Fruit fly (Drosophila melanogaster): ENCODE measurements around the gene BNIP3.
"Not testable (repeated sequence)": the region's sequence is repeated elsewhere in the genome, so short reads cannot be mapped to it uniquely, and the experiment has no call there.

Gene BNIP3

DNA sequence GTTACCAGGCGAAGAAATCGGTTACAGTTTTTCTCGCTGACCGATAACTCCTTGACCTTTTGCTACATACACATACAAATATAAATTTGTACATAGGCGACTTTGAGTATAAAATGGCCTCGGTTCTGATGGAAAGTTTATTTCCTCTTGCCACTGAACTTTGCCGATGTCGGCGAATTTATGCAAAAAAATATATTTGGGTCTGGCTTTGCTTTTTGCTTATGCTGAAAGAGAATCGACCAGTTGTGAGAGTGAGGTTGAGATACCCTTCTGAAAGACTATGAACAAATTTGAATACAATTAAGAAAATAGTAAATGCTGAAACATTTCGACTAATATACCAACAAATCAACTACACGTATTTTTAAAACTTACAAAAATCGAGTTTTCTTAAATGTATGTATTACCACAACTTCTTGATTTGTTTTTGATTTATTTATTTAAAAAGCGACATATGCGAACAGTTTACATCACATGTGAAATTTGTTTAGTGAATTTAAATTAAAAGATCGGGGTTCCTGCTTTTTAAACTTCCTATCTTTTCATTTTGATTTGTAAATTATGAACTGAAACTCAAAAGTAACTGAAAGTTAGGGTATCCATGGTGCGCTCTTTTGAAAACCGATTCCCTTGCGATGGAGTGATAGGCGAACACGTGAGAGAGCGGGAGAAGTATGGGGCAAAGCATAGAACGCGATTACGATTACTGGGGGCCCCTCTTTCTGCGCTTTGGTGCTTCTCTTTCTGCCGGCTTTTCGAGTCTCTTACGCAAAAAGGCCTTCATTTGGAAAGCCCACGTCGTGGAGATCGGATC is 9.9 kb downstream of the BNIP3 start:
- TF ChIP-seq noc (tag; optimal IDR thresholded peaks at IDR 0.05) = peak; percentile 94

DNA sequence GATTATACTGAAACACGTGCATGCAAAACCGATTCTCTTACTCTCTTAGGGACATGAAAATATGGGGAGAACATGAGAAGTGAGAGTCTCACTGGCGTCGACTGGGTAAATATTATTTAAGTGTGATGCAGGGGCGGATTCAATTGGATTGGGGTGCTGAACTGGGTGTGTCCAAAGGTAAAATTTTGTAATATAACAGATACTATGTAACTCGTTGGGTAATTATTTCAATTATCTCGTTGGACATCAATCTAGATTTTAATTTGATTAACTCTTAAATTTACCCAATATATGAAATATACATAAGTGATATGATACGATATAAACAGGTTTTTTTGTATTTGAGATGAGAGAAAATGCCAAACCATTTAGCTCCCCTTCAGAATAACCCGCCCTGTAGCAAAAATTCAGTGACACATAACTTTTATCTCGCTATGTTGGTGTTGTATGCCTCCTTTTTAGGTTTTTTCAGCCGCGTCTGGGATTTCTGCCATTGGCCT is 11.0 kb downstream of the BNIP3 start:
- TF ChIP-seq noc (tag; optimal IDR thresholded peaks at IDR 0.05) = peak; percentile 99

DNA sequence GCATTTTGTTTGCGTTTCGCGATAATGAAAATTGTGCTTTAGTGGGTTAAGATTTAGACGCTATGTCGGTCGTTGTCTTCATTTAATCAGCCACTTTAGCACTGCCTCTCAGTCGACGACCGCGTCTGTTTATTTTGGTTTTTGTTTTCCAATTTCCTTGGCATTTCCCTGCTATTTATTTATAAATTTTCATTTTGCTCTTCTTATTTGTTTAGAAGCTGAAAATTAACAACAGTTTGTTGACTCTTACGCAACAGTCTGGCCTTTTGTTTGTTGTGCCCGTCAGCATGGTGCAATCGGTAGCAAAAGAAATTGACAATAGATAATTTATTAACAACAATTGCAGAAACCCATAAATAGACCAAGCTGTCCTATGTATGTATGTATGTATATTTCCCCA is 11.6 kb downstream of the BNIP3 start:
- no peak for TF ChIP-seq noc (tag; optimal IDR thresholded peaks at IDR 0.05)

DNA sequence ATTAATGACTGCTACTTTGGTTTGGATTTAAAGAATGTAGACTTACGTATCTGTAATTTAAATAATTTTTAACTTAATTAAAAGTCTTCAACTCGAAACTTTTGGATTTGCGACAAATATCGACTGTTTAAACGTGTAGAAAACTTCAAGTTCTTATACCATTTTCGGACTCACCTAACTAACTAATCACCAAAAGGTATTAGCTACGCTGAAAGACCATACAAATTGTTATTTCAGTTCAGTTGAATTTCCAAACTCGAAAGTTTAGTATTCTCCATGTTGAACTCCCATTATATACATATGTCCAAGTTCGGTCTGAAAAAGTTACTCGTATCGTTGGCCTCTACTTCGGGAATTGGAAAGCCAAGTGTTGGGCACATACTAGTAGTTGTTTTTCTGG is 13.5 kb downstream of the BNIP3 start, which contains the start of gene CG5078:
CG5078 (plus strand) TSS at position 301 of the 400 bp plus-strand sequence.
- TF ChIP-seq noc (tag; optimal IDR thresholded peaks at IDR 0.05) = no peak

DNA sequence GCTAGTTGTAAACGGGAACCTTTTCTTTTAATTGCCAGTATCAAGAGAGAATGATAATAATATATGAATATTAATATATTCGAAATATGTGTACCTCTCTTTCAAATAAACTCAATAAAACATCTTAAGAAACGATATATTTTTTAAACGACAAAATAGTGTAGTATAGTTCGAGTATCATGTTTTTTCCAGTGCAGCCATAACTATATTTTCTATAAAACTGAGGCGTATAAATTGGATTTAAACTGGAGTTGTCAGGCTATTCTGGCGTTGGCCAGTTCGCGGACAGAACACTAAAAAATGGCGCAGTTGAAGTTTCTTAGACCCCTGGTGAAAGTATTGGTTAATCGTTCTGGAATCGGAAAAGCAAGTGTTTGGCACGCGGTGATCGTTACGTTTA is 15.3 kb downstream of the BNIP3 start, which contains the start of gene CG17637:
CG17637 (plus strand) TSS at position 301 of the 400 bp plus-strand sequence.
- not testable (repeated sequence) for TF ChIP-seq noc (tag; optimal IDR thresholded peaks at IDR 0.05)

DNA sequence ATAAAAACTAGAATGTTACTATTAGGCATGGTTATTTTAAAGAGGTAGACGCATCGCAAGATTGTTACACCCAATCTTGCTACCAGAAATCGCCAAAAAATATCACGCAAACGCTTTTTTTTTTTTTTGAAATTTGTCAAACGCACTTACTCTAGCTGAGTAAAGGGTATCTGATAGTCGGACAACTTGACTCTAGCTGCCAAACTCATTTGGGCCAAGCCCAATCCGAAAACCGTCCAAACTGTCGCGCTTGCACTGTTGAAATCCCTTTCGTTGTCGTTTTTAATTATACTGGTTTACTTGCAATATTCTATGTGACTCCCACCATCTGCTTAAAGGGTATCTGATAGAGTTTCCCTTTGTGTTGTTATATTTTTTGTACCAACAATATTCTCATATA is 15.9 kb downstream of the BNIP3 start:
- TF ChIP-seq noc (tag; optimal IDR thresholded peaks at IDR 0.05) = no peak

DNA sequence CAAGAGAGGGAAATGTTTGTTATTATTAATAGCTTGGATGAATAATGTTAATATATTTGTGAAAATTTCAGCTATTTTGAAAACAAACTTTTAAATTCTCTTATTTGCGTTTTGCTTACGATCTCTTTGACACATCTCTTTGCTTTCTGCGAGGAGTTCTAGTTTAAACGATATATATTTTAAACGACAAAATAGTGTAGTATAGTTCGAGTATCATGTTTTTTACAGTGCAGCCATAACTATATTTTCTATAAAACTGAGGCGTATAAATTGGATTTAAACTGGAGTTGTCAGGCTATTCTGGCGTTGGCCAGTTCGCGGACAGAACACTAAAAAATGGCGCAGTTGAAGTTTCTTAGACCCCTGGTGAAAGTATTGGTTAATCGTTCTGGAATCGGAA is 19.7 kb downstream of the BNIP3 start, which contains the start of gene CG18281:
CG18281 (plus strand) TSS at position 301 of the 400 bp plus-strand sequence.
- TF ChIP-seq noc (tag; optimal IDR thresholded peaks at IDR 0.05) = not testable (repeated sequence)

DNA sequence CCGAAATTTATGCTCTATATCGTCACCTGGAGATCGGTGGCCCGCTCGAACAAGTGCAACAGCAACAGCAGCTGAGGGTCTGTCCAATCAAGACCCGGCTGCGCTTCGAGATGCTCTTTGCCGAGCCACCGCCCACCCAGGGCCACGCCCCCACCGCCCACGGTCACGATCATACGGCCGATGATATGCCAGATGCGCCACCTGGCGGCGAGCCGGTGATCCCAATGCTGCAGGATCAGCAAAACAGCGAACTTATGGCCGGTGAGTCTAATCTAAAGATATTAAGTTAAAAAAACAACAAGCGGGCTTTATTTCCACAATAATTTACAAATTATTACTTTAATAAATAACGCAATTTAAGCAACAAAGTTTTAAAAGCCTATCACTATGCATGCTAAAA is 21.0 kb downstream of the BNIP3 start:
- no peak for TF ChIP-seq noc (tag; optimal IDR thresholded peaks at IDR 0.05)

DNA sequence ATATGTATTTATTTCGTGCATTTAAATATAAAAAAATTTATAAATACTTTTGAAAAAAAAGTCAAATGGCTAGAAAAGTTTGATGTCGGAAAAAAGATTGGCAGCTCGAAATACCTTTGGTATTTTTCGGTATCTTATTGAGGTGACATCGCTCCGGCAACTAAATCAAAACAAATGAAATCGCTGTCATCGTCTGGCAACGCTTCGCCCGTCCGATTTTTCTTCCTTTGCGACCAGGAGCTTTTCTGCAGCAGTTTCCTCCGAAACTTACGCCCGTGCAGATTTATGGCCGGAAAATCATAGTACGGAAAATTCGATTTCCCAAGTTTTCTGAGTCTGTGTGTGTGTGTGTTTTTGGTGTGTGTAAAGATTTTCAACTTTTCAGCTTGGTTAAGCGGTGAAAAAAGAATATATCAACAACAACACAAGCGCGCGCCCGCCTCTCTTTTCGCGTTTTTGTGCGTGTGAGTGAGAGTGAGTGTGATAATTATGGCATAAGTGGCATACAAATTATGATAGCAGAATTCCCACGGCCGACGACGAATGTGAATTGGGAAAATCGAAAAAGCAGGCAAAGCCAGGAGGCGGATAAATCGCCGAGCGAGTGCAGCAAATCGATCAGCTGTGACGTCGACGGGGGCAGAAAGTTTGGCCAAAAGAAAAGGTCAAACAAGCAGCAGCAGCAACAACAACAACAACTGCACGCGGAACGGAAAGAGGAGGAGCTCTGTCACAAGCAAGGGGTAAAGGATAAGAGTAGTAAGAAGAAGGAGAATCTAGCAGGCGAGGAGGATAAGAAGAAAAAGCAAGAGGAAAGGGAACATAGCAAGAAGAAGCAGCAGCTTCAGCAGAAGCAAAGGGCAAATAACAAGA is 21.8 kb downstream of the BNIP3 start, which contains the start of gene CG32425:
CG32425 (plus strand) TSS at position 200 of the 873 bp plus-strand sequence.
- no peak for TF ChIP-seq noc (tag; optimal IDR thresholded peaks at IDR 0.05)

DNA sequence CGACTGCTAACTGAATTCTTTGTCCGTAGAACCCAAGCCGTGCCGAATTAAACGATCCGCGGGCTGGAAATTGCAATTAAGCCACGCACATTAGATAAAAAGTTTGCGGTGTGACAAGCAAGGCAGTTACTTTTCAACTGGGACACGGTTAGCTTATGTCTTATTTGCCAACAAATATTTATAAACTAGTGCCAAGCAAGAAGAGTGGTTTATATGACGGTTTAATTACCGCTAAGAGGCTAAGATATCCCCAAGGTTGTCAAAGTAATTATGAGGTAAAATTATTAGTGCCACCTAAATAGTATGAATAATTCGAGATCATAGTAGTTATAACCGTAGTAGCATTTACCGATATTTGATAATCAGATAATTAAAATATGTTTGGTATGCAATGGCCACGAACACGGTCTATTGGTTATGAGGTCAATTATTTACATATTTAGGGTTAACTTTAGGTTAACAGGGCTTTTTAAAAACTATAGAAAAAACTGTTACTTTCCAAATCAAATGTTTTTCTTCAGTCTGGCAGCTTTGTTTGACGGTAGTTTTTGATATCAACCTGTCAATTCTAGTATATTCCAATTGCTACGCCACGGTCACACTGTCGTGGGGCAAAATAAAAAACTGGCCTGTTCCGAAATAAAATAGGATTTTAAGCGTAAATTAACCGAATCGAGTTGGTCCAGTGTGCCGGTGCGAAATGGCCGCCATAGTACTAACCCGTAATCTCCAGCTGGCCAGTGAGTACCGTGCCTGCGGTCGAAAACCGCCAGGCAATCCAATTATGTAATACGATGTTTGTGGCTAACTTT is 24.2 kb downstream of the BNIP3 start, which contains the start of gene ZnT77C:
ZnT77C (minus strand) TSS at position 142 of the 812 bp plus-strand sequence.
- TF ChIP-seq noc (tag; optimal IDR thresholded peaks at IDR 0.05) = peak; percentile 72

DNA sequence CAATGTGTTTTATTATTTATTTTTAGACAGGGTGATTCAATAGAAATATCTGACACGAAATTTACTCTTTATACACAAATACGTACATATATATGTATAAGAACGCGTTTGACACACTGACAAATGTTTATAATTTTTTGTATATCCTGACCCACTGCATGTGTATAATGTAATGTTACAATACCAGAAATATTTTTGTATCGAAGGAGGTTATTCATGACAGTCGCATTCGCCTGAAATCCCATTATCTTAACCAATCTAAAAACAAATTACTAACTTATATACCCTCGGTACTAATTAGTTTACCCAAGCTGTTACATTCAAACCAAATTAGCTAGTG is 25.0 kb downstream of the BNIP3 start:
- TF ChIP-seq noc (tag; optimal IDR thresholded peaks at IDR 0.05) = no peak

DNA sequence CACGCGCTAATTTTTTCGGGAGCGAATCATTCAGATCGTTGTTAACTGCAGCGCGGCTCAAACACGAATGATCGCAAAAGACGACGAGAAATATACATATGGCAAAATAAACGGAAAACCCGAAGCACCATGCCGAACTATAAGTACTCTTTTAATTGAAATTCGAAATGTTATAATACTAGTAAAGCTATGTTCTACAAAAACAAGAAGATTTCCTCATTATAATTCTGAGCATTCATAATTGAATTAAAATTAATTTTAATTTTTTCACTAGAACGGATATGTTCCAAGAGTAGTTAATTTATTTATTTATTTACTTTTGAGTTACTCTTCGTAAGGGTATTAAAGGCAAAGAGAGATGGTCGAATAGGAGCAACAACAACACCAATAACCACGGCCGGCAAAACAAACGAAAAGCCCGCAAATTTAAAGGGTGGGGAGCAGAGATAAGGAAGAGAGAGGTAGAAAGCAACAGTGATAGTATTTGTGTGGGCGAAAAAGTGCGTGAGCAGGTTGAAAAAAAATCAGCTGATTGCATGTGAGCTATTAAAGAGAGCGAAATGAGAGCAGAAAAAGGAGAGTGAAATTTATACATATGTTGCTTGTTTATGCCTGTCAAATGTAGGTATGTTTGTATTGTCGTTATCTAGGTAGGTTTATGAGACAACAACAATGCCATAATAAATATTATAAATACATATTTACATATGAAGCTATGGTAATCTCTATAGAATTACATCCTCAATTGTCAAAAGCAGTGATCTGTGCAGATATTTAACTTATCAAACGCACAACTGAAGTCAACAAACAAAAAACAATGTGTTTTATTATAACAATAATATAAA is 25.6 kb downstream of the BNIP3 start:
- peak; percentile 96 for TF ChIP-seq noc (tag; optimal IDR thresholded peaks at IDR 0.05)

DNA sequence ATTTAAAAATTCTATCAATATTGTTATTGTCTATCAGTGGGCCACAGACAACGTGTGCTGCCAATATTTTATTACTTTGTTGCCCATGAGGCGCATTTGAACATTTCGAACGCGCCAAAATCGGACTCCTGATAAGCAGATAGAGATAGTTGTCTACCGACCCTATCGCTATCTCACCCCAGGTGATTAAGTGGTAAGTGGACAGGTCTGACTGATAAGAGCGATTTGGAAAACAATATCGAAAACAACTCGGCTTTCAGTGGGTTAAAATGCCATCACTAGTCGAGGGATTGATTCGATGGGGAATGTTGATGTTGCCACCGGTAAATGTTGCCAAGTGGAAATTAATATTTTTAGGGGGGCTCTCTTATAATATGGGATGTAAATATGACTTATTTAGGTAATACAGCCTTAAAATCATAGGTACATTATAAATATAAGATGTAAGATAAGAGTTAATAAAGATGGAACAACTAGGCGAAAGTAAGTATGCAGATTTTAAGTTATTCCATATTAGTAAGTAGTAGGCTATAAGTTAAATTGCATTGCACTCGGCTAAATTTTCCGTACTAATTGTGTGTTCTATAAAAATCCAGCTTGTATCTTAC is 27.6 kb downstream of the BNIP3 start, which contains the start of gene ND-39:
ND-39 (plus strand) TSS at position 558 of the 608 bp plus-strand sequence.
- TF ChIP-seq noc (tag; optimal IDR thresholded peaks at IDR 0.05) = peak; percentile 18

DNA sequence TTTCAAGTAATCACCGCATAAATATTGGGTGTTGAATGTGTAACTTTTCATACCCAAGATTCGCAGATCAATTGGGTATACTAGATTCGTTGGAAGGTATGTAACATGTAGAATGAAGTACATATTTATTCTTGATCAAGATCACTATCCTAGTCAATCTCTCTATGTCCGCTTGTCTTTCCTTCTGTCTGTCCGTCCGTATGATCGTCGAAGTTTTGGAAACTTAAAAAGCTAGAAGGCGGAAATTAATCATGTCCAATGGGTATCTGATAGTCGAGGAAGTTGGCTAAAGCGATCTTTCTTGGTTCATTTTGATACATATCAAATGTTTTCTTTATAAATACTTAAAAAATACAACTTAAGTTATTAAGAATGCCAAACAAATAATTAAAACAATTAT is 31.5 kb downstream of the BNIP3 start:
- TF ChIP-seq noc (tag; optimal IDR thresholded peaks at IDR 0.05) = no peak

All from whole organism, larva.